Worm (Caenorhabditis elegans) whole organism, young adult: ENCODE measurements around the gene epic-2.
A peak's percentile ranks its signal among the peaks of the same experiment; 100 is the strongest.

Experiments used
- C17E4.6 ChIP-seq: fragments of 200-800 bp; sonication (Bioruptor generic); IDR thresholded peaks from 2 replicates; pipeline ENCODE4 v1.3.6; 2022; ENCODE audit warnings: missing genetic modification reagents, missing genetic modification characterization, missing compliant biosample characterization
- F33H1.4 ChIP-seq: fragments of 200-800 bp; sonication (Bioruptor generic); IDR thresholded peaks from 2 replicates; pipeline ENCODE4 v1.3.6; 2022; ENCODE audit warnings: missing genetic modification reagents, missing genetic modification characterization, missing compliant biosample characterization
- F37B4.10 ChIP-seq: fragments of 200-800 bp; sonication (Bioruptor generic); IDR thresholded peaks from 2 replicates; pipeline ENCODE4 v1.3.6; 2022; ENCODE audit warnings: missing genetic modification characterization, missing compliant biosample characterization
- F52B5.7 ChIP-seq: sonication (generic microtip); optimal IDR thresholded peaks from 2 replicates; lab custom pipeline; 2016; ENCODE audit warnings: mild to moderate bottlenecking, missing genetic modification characterization, missing compliant biosample characterization
- F57C9.4 ChIP-seq: sonication (generic microtip); optimal IDR thresholded peaks from 2 replicates; lab custom pipeline; 2017; ENCODE audit warnings: mild to moderate bottlenecking, missing genetic modification characterization, missing compliant biosample characterization
- K11D2.4 ChIP-seq: fragments of 200-800 bp; sonication (Bioruptor generic); IDR thresholded peaks from 2 replicates; pipeline ENCODE4 v1.3.6; 2022; ENCODE audit warnings: missing genetic modification reagents, missing genetic modification characterization, missing compliant biosample characterization
- K12H6.12 ChIP-seq: fragments of 200-800 bp; sonication (Bioruptor generic); optimal IDR thresholded peaks from 2 replicates; lab custom pipeline; 2018; ENCODE audit warnings: mild to moderate bottlenecking, missing genetic modification characterization, missing compliant biosample characterization
- T07F8.4 ChIP-seq: sonication (generic microtip); optimal IDR thresholded peaks from 2 replicates; lab custom pipeline; 2016; ENCODE audit warnings: mild to moderate bottlenecking, missing genetic modification characterization, moderate library complexity, missing compliant biosample characterization
- T26A5.8 ChIP-seq: sonication (generic microtip); optimal IDR thresholded peaks from 2 replicates; lab custom pipeline; 2016; ENCODE audit warnings: missing genetic modification characterization, missing compliant biosample characterization
- Y56A3A.18 ChIP-seq: fragments of 200-800 bp; sonication (Bioruptor generic); IDR thresholded peaks from 2 replicates; pipeline ENCODE4 v1.3.6; 2022; ENCODE audit warnings: missing genetic modification reagents, missing genetic modification characterization, missing compliant biosample characterization
- ZK185.1 ChIP-seq: sonication (generic microtip); optimal IDR thresholded peaks from 2 replicates; lab custom pipeline; 2016; ENCODE audit warnings: mild to moderate bottlenecking, missing genetic modification characterization, missing compliant biosample characterization; ENCODE audit not compliant: poor library complexity, severe bottlenecking
- akir-1 ChIP-seq: fragments of 200-800 bp; sonication (Bioruptor generic); optimal IDR thresholded peaks from 2 replicates; lab custom pipeline; 2018; ENCODE audit warnings: mild to moderate bottlenecking, missing genetic modification characterization, moderate library complexity, missing compliant biosample characterization
- atf-7 ChIP-seq: sonication (generic microtip); optimal IDR thresholded peaks from 2 replicates; lab custom pipeline; 2017; ENCODE audit warnings: mild to moderate bottlenecking, missing genetic modification characterization, missing compliant biosample characterization
- bed-2 ChIP-seq: fragments of 200-800 bp; sonication (Bioruptor generic); IDR thresholded peaks from 2 replicates; pipeline ENCODE4 v1.3.6; 2022; ENCODE audit warnings: missing genetic modification reagents, missing genetic modification characterization, missing compliant biosample characterization
- cebp-1 ChIP-seq, 2 experiments: fragments of 200-800 bp in 1 of 2; sonication (Bioruptor generic) in 1 of 2; sonication (generic microtip) in 1 of 2; IDR thresholded peaks in 1 of 2; optimal IDR thresholded peaks in 1 of 2; 2 replicates each; pipeline versions ENCODE4 v1.3.6 to Lab custom; 2017 to 2022; ENCODE audit warnings: missing compliant biosample characterization in 2 of 2, missing genetic modification characterization in 2 of 2, mild to moderate bottlenecking in 1 of 2, missing genetic modification reagents in 1 of 2, moderate library complexity in 1 of 2
- ceh-58 ChIP-seq: fragments of 200-800 bp; sonication (Bioruptor generic); IDR thresholded peaks from 2 replicates; pipeline ENCODE4 v1.3.6; 2022; ENCODE audit warnings: missing genetic modification characterization, missing compliant biosample characterization
- ceh-91 ChIP-seq: fragments of 200-800 bp; sonication (Bioruptor generic); IDR thresholded peaks from 2 replicates; pipeline ENCODE4 v1.3.6; 2022; ENCODE audit warnings: missing genetic modification reagents, missing genetic modification characterization, missing compliant biosample characterization
- efl-1 ChIP-seq: fragments of 150-350 bp; optimal IDR thresholded peaks from 2 replicates; lab custom pipeline; 2014; ENCODE audit warnings: missing biosample characterization, missing genetic modification reagents, missing genetic modification characterization
- egl-18 ChIP-seq: fragments of 200-800 bp; sonication (Bioruptor generic); IDR thresholded peaks from 2 replicates; pipeline ENCODE4 v1.3.6; 2022; ENCODE audit warnings: missing genetic modification reagents, missing genetic modification characterization, missing compliant biosample characterization
- ekl-4 ChIP-seq: fragments of 200-800 bp; sonication (Bioruptor generic); IDR thresholded peaks from 2 replicates; pipeline ENCODE4 v1.3.6; 2022; ENCODE audit warnings: missing genetic modification reagents, missing genetic modification characterization, missing compliant biosample characterization
- ets-4 ChIP-seq: fragments of 200-800 bp; sonication (Bioruptor generic); optimal IDR thresholded peaks from 2 replicates; lab custom pipeline; 2018; ENCODE audit warnings: mild to moderate bottlenecking, missing genetic modification characterization, missing compliant biosample characterization
- fkh-3 ChIP-seq: sonication (generic microtip); optimal IDR thresholded peaks from 2 replicates; lab custom pipeline; 2016; ENCODE audit warnings: mild to moderate bottlenecking, missing genetic modification characterization, missing compliant biosample characterization
- gei-17 ChIP-seq: fragments of 200-800 bp; sonication (Bioruptor generic); optimal IDR thresholded peaks from 2 replicates; lab custom pipeline; 2018; ENCODE audit warnings: mild to moderate bottlenecking, missing genetic modification characterization, missing compliant biosample characterization
- hmg-20 ChIP-seq: fragments of 200-800 bp; sonication (Bioruptor generic); IDR thresholded peaks from 2 replicates; pipeline ENCODE4 v1.3.6; 2022; ENCODE audit warnings: missing genetic modification reagents, missing genetic modification characterization, missing compliant biosample characterization
- hrde-1 ChIP-seq: sonication (generic microtip); optimal IDR thresholded peaks from 2 replicates; lab custom pipeline; 2016; ENCODE audit warnings: missing genetic modification characterization, mild to moderate bottlenecking, missing compliant biosample characterization, moderate library complexity, missing genotype, missing genetic modification reagents, borderline replicate concordance
- hsf-1 ChIP-seq: fragments of 200-800 bp; sonication (Bioruptor generic); IDR thresholded peaks from 2 replicates; pipeline ENCODE4 v1.3.6; 2022; ENCODE audit warnings: missing genetic modification reagents, missing genetic modification characterization, missing compliant biosample characterization
- lin-26 ChIP-seq: fragments of 200-800 bp; sonication (Bioruptor generic); IDR thresholded peaks from 2 replicates; pipeline ENCODE4 v1.3.6; 2022; ENCODE audit warnings: missing genetic modification reagents, missing genetic modification characterization, missing compliant biosample characterization
- lin-40 ChIP-seq: sonication (generic microtip); optimal IDR thresholded peaks from 2 replicates; lab custom pipeline; 2016; ENCODE audit warnings: missing genetic modification characterization, mild to moderate bottlenecking, missing compliant biosample characterization, missing genotype, missing genetic modification reagents
- lsl-1 ChIP-seq: fragments of 200-800 bp; sonication (Bioruptor generic); optimal IDR thresholded peaks from 2 replicates; lab custom pipeline; 2018; ENCODE audit warnings: mild to moderate bottlenecking, missing genetic modification characterization, moderate library complexity, missing compliant biosample characterization
- madf-3 ChIP-seq: fragments of 200-800 bp; sonication (Bioruptor generic); IDR thresholded peaks from 2 replicates; pipeline ENCODE4 v1.3.6; 2022; ENCODE audit warnings: missing genetic modification reagents, missing genetic modification characterization, missing compliant biosample characterization
- madf-6 ChIP-seq: fragments of 200-800 bp; sonication (Bioruptor generic); IDR thresholded peaks from 2 replicates; pipeline ENCODE4 v1.3.6; 2022; ENCODE audit warnings: missing genetic modification reagents, missing genetic modification characterization, missing compliant biosample characterization
- madf-8 ChIP-seq: fragments of 200-800 bp; sonication (Bioruptor generic); conservative IDR thresholded peaks from 2 replicates; pipeline ENCODE4 v1.3.6; 2022; ENCODE audit warnings: missing genetic modification reagents, missing genetic modification characterization, missing compliant biosample characterization
- mcd-1 ChIP-seq: fragments of 200-800 bp; sonication (Bioruptor generic); IDR thresholded peaks from 2 replicates; pipeline ENCODE4 v1.3.6; 2022; ENCODE audit warnings: missing genetic modification reagents, missing genetic modification characterization, missing compliant biosample characterization
- mel-28 ChIP-seq: sonication (generic microtip); optimal IDR thresholded peaks from 2 replicates; lab custom pipeline; 2016; ENCODE audit warnings: borderline replicate concordance, mild to moderate bottlenecking, missing genetic modification characterization, missing compliant biosample characterization
- mxl-1 ChIP-seq: sonication (generic microtip); optimal IDR thresholded peaks from 2 replicates; lab custom pipeline; 2016; ENCODE audit warnings: missing genetic modification characterization, missing compliant biosample characterization
- nhr-179 ChIP-seq: sonication (generic microtip); optimal IDR thresholded peaks from 2 replicates; lab custom pipeline; 2016; ENCODE audit warnings: mild to moderate bottlenecking, missing genetic modification characterization, missing compliant biosample characterization
- rcor-1 ChIP-seq: fragments of 200-800 bp; sonication (Bioruptor generic); IDR thresholded peaks from 2 replicates; pipeline ENCODE4 v1.3.6; 2022; ENCODE audit warnings: missing genetic modification reagents, missing genetic modification characterization, missing compliant biosample characterization
- sea-2 ChIP-seq: fragments of 200-800 bp; sonication (Bioruptor generic); IDR thresholded peaks from 2 replicates; pipeline ENCODE4 v1.3.6; 2022; ENCODE audit warnings: missing genetic modification characterization, missing compliant biosample characterization
- snpc-1.1 ChIP-seq: sonication (generic microtip); optimal IDR thresholded peaks from 2 replicates; lab custom pipeline; 2017; ENCODE audit warnings: missing genetic modification characterization, mild to moderate bottlenecking, missing compliant biosample characterization, antibody characterized with exemption, moderate library complexity, missing genotype, missing genetic modification reagents; ENCODE audit not compliant: insufficient read depth
- sptf-2 ChIP-seq: fragments of 200-800 bp; sonication (Bioruptor generic); optimal IDR thresholded peaks from 2 replicates; lab custom pipeline; 2018; ENCODE audit warnings: mild to moderate bottlenecking, missing genetic modification characterization, missing compliant biosample characterization
- xnd-1 ChIP-seq: sonication (generic microtip); optimal IDR thresholded peaks from 2 replicates; lab custom pipeline; 2016; ENCODE audit warnings: missing genotype, missing genetic modification reagents, missing genetic modification characterization, missing compliant biosample characterization
- ztf-18 ChIP-seq: sonication (generic microtip); optimal IDR thresholded peaks from 2 replicates; lab custom pipeline; 2016; ENCODE audit warnings: missing genotype, mild to moderate bottlenecking, missing genetic modification characterization, missing compliant biosample characterization
- ztf-25 ChIP-seq: fragments of 200-800 bp; sonication (Bioruptor generic); IDR thresholded peaks from 2 replicates; pipeline ENCODE4 v1.3.6; 2022; ENCODE audit warnings: missing genetic modification reagents, missing genetic modification characterization, missing compliant biosample characterization
- ztf-26 ChIP-seq: sonication (generic microtip); optimal IDR thresholded peaks from 2 replicates; lab custom pipeline; 2017; ENCODE audit warnings: missing genetic modification characterization, missing compliant biosample characterization

Gene epic-2

DNA sequence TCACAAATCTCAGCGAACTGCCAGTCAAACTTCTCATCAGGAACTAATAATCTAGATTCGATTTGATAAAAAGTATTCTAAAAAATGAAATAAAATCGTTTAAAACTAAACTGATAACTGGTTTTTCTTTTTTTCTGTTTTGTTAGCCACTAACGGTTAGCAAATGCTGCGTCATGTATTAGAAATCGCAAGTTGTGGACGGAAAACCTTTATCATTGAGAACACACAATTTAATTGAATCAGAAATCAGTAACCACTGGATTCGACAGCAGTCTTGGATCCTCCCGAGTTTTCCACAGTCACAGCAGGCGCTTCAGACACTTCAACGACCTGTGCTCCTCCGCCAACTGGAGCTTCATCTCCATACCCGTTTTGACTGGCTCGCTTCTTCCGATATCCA lies 2.4 kb downstream of the epic-2 start (continued):
- peak; percentile 31 for TF ChIP-seq ztf-26 (tag; lab: Kevin White, UChicago)
- no peak for TF ChIP-seq F57C9.4 (tag; lab: Kevin White, UChicago)
- peak; percentile 25; the same call in 1 of the 2 replicates for TF ChIP-seq K11D2.4
- TF ChIP-seq bed-2 (GFP tag; lab: Robert Waterston, UW) = no peak
- TF ChIP-seq lin-40 (tag; lab: Kevin White, UChicago) = peak; percentile 18

- no peak for TF ChIP-seq F57C9.4 (tag; lab: Kevin White, UChicago)
- no peak for TF ChIP-seq lin-40 (tag; lab: Kevin White, UChicago)
- TF ChIP-seq snpc-1.1 = no peak
- TF ChIP-seq ekl-4 = no peak
- no peak for TF ChIP-seq mxl-1 (tag; lab: Kevin White, UChicago)
- TF ChIP-seq xnd-1 (tag; lab: Kevin White, UChicago) = no peak
- TF ChIP-seq lin-26 (GFP tag; lab: Robert Waterston, UW) = no peak
- TF ChIP-seq ZK185.1 (tag; lab: Kevin White, UChicago) = no peak
- no peak for TF ChIP-seq ztf-18
- TF ChIP-seq ceh-91 = no peak
- TF ChIP-seq hsf-1 (GFP tag; lab: Robert Waterston, UW) = no peak
- TF ChIP-seq madf-8 (GFP tag; lab: Robert Waterston, UW) = no peak
- TF ChIP-seq ceh-58 (GFP tag; lab: Robert Waterston, UW) = no peak
- no peak for TF ChIP-seq lsl-1
Measured at ce11 chrIV:1724283-1724682, 3.7 kb downstream of the epic-2 start, which contains the start of gene epic-3. TSS of gene epic-3 (minus strand) at chrIV:1724383.

DNA sequence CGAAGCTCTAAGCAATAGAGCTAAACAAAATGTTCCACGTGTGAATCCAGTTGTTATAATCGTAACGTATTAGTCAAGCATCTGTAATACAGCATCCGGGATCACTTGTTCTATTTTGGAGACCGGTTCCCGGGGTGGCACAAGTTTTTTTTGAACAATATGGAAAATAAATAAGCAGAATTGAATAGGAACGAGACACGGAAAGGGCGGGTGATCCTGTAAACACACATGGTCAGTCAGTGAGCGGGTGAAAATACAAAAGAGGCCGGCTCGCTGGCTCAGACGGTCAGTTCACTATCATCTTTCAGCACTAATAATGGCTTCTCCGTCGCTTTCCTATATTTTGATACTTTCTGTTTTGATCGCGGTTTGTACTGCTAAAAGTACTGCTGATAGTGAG lies 5.3 kb downstream of the epic-2 start, which contains the start of gene K08D12.8:
TSS of gene K08D12.8 (plus strand) at position 301 of the 400 bp plus-strand sequence.
- TF ChIP-seq madf-3 (GFP tag; lab: Robert Waterston, UW) (no peak), mcd-1 (GFP tag; lab: Robert Waterston, UW) (no peak), fkh-3 (tag; lab: Kevin White, UChicago) (no peak), gei-17 (GFP tag; lab: Kevin White, UChicago) (no peak), K12H6.12 (tag; lab: Kevin White, UChicago) (no peak), rcor-1 (GFP tag; lab: Robert Waterston, UW) (no peak), ets-4 (no peak), mel-28 (tag; lab: Kevin White, UChicago) (no peak), sea-2 (GFP tag; lab: Robert Waterston, UW) (no peak), sptf-2 (GFP tag; lab: Kevin White, UChicago) (no peak), T07F8.4 (no peak), Y56A3A.18 (GFP tag; lab: Robert Waterston, UW) (no peak), nhr-179 (tag; lab: Kevin White, UChicago) (no peak), ztf-25 (no peak), hrde-1 (no peak), F52B5.7 (tag; lab: Kevin White, UChicago) (no peak), akir-1 (no peak), hmg-20 (GFP tag; lab: Robert Waterston, UW) (no peak)

DNA sequence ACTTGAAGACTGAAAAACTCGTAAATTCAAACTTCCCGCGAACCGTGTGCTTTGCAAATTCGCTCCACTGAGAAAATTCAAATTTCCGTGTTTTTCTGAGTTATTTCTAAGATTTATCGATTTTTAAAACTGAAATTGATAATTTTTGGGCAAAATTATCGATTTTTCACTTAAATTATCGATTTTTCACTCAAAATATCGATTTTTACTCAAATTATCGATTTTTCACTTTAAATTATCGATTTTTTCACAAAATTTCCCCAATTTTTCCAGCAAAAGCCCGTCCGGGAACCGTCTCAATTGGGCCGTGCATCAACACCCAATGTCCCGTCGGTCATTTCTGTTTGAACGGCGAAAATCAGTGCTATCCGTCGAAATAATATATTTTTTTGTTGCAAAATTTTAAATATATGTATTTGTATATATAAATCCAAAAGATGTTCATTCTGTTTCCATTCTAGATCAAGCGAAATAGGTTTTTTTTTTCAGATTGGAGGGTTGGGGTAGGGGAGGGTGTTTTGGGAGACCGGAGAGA lies 7.0 kb downstream of the epic-2 start:
- peak; percentile 50; the same call in 1 of the 2 replicates for TF ChIP-seq madf-6 (GFP tag; lab: Robert Waterston, UW)
- peak; percentile 9 for TF ChIP-seq F52B5.7 (tag; lab: Kevin White, UChicago)
- 0 out of 2 replicates have a peak, but pooled peaks have one; percentile 16 for TF ChIP-seq mcd-1 (GFP tag; lab: Robert Waterston, UW)
- TF ChIP-seq lin-26 (GFP tag; lab: Robert Waterston, UW) = peak; percentile 31; the same call in 1 of the 2 replicates
- TF ChIP-seq Y56A3A.18 (GFP tag; lab: Robert Waterston, UW) = no peak
- TF ChIP-seq T26A5.8 (tag; lab: Kevin White, UChicago) = no peak
- TF ChIP-seq F37B4.10 (GFP tag; lab: Robert Waterston, UW) = no peak
- no peak for TF ChIP-seq egl-18
- peak; percentile 37 for TF ChIP-seq atf-7 (tag; lab: Kevin White, UChicago)
- TF ChIP-seq F33H1.4 (GFP tag; lab: Robert Waterston, UW) = 0 out of 2 replicates have a peak, but pooled peaks have one; percentile 7
- TF ChIP-seq C17E4.6 (GFP tag; lab: Robert Waterston, UW) = 0 out of 2 replicates have a peak, but pooled peaks have one; percentile 38
- peak; percentile 25 for TF ChIP-seq efl-1 (GFP tag; lab: Kevin White, UChicago)
- no peak for TF ChIP-seq cebp-1 (GFP tag; IDR thresholded peaks at IDR 0.05; lab: Robert Waterston, UW)
- peak; percentile 29 for TF ChIP-seq cebp-1 (tag; optimal IDR thresholded peaks at IDR 0.05; lab: Kevin White, UChicago)
